Fruit fly (Drosophila melanogaster) whole organism, embryonic: ENCODE data around the gene Pig1.

Experiments
- Adf1 ChIP-seq: fragments of 200-800 bp; sonication (Bioruptor generic); IDR thresholded peaks from 2 replicates; pipeline ENCODE4 v1.3.6; 2022; ENCODE audit warnings: missing biosample characterization, missing genetic modification characterization
- Aef1 ChIP-seq: fragments of 200-800 bp; sonication (Bioruptor generic); IDR thresholded peaks from 3 replicates; pipeline ENCODE4 v1.3.6; 2022; ENCODE audit warnings: missing biosample characterization, missing genetic modification characterization
- CG10366 ChIP-seq: fragments of 200-800 bp; sonication (Bioruptor generic); IDR thresholded peaks from 2 replicates; pipeline ENCODE4 v1.3.6; 2022; ENCODE audit warnings: missing biosample characterization, missing genetic modification characterization
- CG10543 ChIP-seq: fragments of 200-800 bp; sonication (Bioruptor generic); optimal IDR thresholded peaks from 3 replicates; lab custom pipeline; 2017; ENCODE audit warnings: missing biosample characterization, mild to moderate bottlenecking, missing genetic modification characterization, moderate library complexity
- CG10565 ChIP-seq: fragments of 200-800 bp; sonication (Bioruptor generic); optimal IDR thresholded peaks from 3 replicates; lab custom pipeline; 2016; ENCODE audit warnings: missing biosample characterization, mild to moderate bottlenecking, missing genetic modification characterization
- CG12299 ChIP-seq: fragments of 200-800 bp; sonication (Bioruptor generic); optimal IDR thresholded peaks from 2 replicates; lab custom pipeline; 2018; ENCODE audit warnings: missing biosample characterization, mild to moderate bottlenecking, missing genetic modification characterization
- CG12659 ChIP-seq: fragments of 200-800 bp; sonication (Bioruptor generic); optimal IDR thresholded peaks from 3 replicates; lab custom pipeline; 2017; ENCODE audit warnings: mild to moderate bottlenecking, missing biosample characterization, missing genetic modification reagents, missing genetic modification characterization
- CG14965 ChIP-seq: fragments of 200-800 bp; sonication (Bioruptor generic); optimal IDR thresholded peaks from 2 replicates; lab custom pipeline; 2016; ENCODE audit warnings: missing biosample characterization, missing genetic modification characterization, borderline replicate concordance
- CG17361 ChIP-seq: fragments of 200-800 bp; sonication (Bioruptor generic); IDR thresholded peaks from 3 replicates; pipeline ENCODE4 v1.3.6; 2022; ENCODE audit warnings: missing biosample characterization, missing genetic modification characterization
- CG17912 ChIP-seq: fragments of 200-800 bp; sonication (Bioruptor generic); optimal IDR thresholded peaks from 2 replicates; lab custom pipeline; 2018; ENCODE audit warnings: missing biosample characterization, mild to moderate bottlenecking, missing genetic modification characterization
- CG30431 ChIP-seq: fragments of 200-800 bp; sonication (Bioruptor generic); optimal IDR thresholded peaks from 2 replicates; lab custom pipeline; 2017; ENCODE audit warnings: missing biosample characterization, missing genetic modification characterization
- CG3065 ChIP-seq: fragments of 200-800 bp; sonication (Bioruptor generic); optimal IDR thresholded peaks from 2 replicates; lab custom pipeline; 2016; ENCODE audit warnings: missing biosample characterization, missing genetic modification characterization
- CG32767 ChIP-seq: fragments of 200-800 bp; sonication (Bioruptor generic); IDR thresholded peaks from 2 replicates; pipeline ENCODE4 v1.3.6; 2022; ENCODE audit warnings: missing biosample characterization, missing genetic modification characterization
- CG34422 ChIP-seq: fragments of 200-800 bp; sonication (Bioruptor generic); IDR thresholded peaks from 3 replicates; pipeline ENCODE4 v1.3.6; 2022; ENCODE audit warnings: missing biosample characterization, missing genetic modification characterization
- CG3726 ChIP-seq: fragments of 200-800 bp; sonication (Bioruptor generic); IDR thresholded peaks from 3 replicates; pipeline ENCODE4, ENCODE4 v1.3.6; 2022; ENCODE audit warnings: missing biosample characterization, missing genetic modification characterization
- CG6254 ChIP-seq: fragments of 200-800 bp; sonication (Bioruptor generic); optimal IDR thresholded peaks from 3 replicates; lab custom pipeline; 2017; ENCODE audit warnings: mild to moderate bottlenecking, missing biosample characterization, missing genetic modification reagents, missing genetic modification characterization
- CG7556 ChIP-seq: fragments of 200-800 bp; sonication (Bioruptor generic); optimal IDR thresholded peaks from 2 replicates; lab custom pipeline; 2017; ENCODE audit warnings: missing biosample characterization, mild to moderate bottlenecking, missing genetic modification characterization
- CG7839 ChIP-seq: fragments of 200-800 bp; sonication (Bioruptor generic); optimal IDR thresholded peaks from 3 replicates; lab custom pipeline; 2018; ENCODE audit warnings: missing biosample characterization, mild to moderate bottlenecking, missing genetic modification characterization, moderate library complexity
- CG7987 ChIP-seq: fragments of 200-800 bp; sonication (Bioruptor generic); optimal IDR thresholded peaks from 2 replicates; lab custom pipeline; 2018; ENCODE audit warnings: missing biosample characterization, mild to moderate bottlenecking, missing genetic modification characterization, moderate library complexity
- CkIIα-i1 ChIP-seq: fragments of 200-800 bp; sonication (Bioruptor generic); IDR thresholded peaks from 2 replicates; pipeline ENCODE4 v1.3.6; 2022; ENCODE audit warnings: missing biosample characterization, missing genetic modification characterization
- CoRest ChIP-seq: fragments of 200-800 bp; sonication (Bioruptor generic); optimal IDR thresholded peaks from 3 replicates; lab custom pipeline; 2018; ENCODE audit warnings: missing biosample characterization, mild to moderate bottlenecking, missing genetic modification characterization, moderate library complexity
- D19B ChIP-seq: fragments of 200-800 bp; sonication (Bioruptor generic); optimal IDR thresholded peaks from 2 replicates; lab custom pipeline; 2017; ENCODE audit warnings: missing biosample characterization, mild to moderate bottlenecking, missing genetic modification characterization
- Dref ChIP-seq: fragments of 200-800 bp; sonication (Bioruptor generic); IDR thresholded peaks from 2 replicates; pipeline ENCODE4 v1.3.6; 2022; ENCODE audit warnings: missing biosample characterization, missing genetic modification characterization
- H2.0 ChIP-seq: fragments of 200-800 bp; sonication (Bioruptor generic); IDR thresholded peaks from 2 replicates; pipeline ENCODE4 v1.3.6; 2022; ENCODE audit warnings: missing biosample characterization, missing genetic modification characterization
- MESR4 ChIP-seq: fragments of 200-800 bp; sonication (Bioruptor generic); optimal IDR thresholded peaks from 2 replicates; lab custom pipeline; 2018; ENCODE audit warnings: missing biosample characterization, mild to moderate bottlenecking, missing genetic modification characterization, moderate library complexity
- Myb ChIP-seq: fragments of 200-800 bp; sonication (Bioruptor generic); optimal IDR thresholded peaks from 2 replicates; lab custom pipeline; 2016; ENCODE audit warnings: missing biosample characterization, missing genetic modification characterization
- NFAT ChIP-seq: fragments of 200-800 bp; sonication (Bioruptor generic); IDR thresholded peaks from 2 replicates; pipeline ENCODE4 v1.3.6; 2022; ENCODE audit warnings: missing biosample characterization, missing genetic modification characterization
- Oli ChIP-seq: fragments of 200-800 bp; sonication (Bioruptor generic); optimal IDR thresholded peaks from 2 replicates; lab custom pipeline; 2018; ENCODE audit warnings: missing biosample characterization, mild to moderate bottlenecking, missing genetic modification characterization, moderate library complexity
- Sry-δ ChIP-seq: fragments of 200-800 bp; sonication (Bioruptor generic); optimal IDR thresholded peaks from 2 replicates; lab custom pipeline; 2016; ENCODE audit warnings: missing biosample characterization, missing genetic modification characterization
- ato ChIP-seq: fragments of 200-800 bp; sonication (Bioruptor generic); IDR thresholded peaks from 2 replicates; pipeline ENCODE4 v1.3.6; 2022; ENCODE audit warnings: missing biosample characterization, missing genetic modification characterization; ENCODE audit not compliant: partially characterized antibody
- crc ChIP-seq: fragments of 200-800 bp; sonication (Bioruptor generic); optimal IDR thresholded peaks from 2 replicates; lab custom pipeline; 2016; ENCODE audit warnings: missing biosample characterization, missing genetic modification characterization
- dpn ChIP-seq, 2 experiments: fragments of 200-800 bp; sonication (Bioruptor generic); optimal IDR thresholded peaks; 3 replicates each; lab custom pipeline; 2016; ENCODE audit warnings: missing biosample characterization in 2 of 2, missing genetic modification characterization in 2 of 2
- esg ChIP-seq: fragments of 200-800 bp; sonication (Bioruptor generic); conservative IDR thresholded peaks from 2 replicates; pipeline ENCODE4 v1.3.6; 2022; ENCODE audit warnings: missing biosample characterization, missing genetic modification characterization
- eve ChIP-seq, 2 experiments: fragments of >200 bp; optimal IDR thresholded peaks; 2 replicates each; lab custom pipeline; 2017; ENCODE audit warnings: missing biosample characterization in 2 of 2, missing genetic modification characterization in 2 of 2
- gro ChIP-seq: fragments of 200-800 bp; sonication (Bioruptor generic); optimal IDR thresholded peaks from 2 replicates; lab custom pipeline; 2016; ENCODE audit warnings: missing biosample characterization, missing genetic modification characterization
- kah ChIP-seq: fragments of 200-800 bp; sonication (Bioruptor generic); optimal IDR thresholded peaks from 2 replicates; lab custom pipeline; 2018; ENCODE audit warnings: missing biosample characterization, mild to moderate bottlenecking, missing genetic modification characterization
- klu ChIP-seq: fragments of 200-800 bp; sonication (Bioruptor generic); IDR thresholded peaks from 2 replicates; pipeline ENCODE4 v1.3.6; 2022; ENCODE audit warnings: missing biosample characterization, missing genetic modification characterization
- lbe ChIP-seq: fragments of 200-800 bp; sonication (Bioruptor generic); optimal IDR thresholded peaks from 2 replicates; lab custom pipeline; 2016; ENCODE audit warnings: missing biosample characterization, mild to moderate bottlenecking, missing genetic modification characterization
- lmd ChIP-seq: fragments of 200-800 bp; sonication (Bioruptor generic); IDR thresholded peaks from 2 replicates; pipeline ENCODE4 v1.3.6; 2022; ENCODE audit warnings: missing biosample characterization, missing genetic modification characterization
- pan ChIP-seq, 4 experiments: fragments of >200 bp in 3 of 4; fragments of 200-800 bp in 1 of 4; sonication (Bioruptor generic) in 1 of 4; optimal IDR thresholded peaks in 3 of 4; IDR thresholded peaks in 1 of 4; 2 replicates each; pipeline versions ENCODE4 v1.3.6 to Lab custom; 2017 to 2022; ENCODE audit warnings: missing biosample characterization in 2 of 4, missing genetic modification characterization in 2 of 4, mixed read lengths in 1 of 4
- pho ChIP-seq: fragments of 200-800 bp; sonication (Bioruptor generic); optimal IDR thresholded peaks from 2 replicates; lab custom pipeline; 2016; ENCODE audit warnings: missing biosample characterization, missing genetic modification characterization
- rib ChIP-seq: fragments of 200-800 bp; sonication (Bioruptor generic); IDR thresholded peaks from 2 replicates; pipeline ENCODE4 v1.3.6; 2022; ENCODE audit warnings: missing biosample characterization, missing genetic modification characterization
- sc ChIP-seq, 3 experiments: fragments of >200 bp in 2 of 3; fragments of 200-800 bp in 1 of 3; sonication (Bioruptor generic) in 1 of 3; optimal IDR thresholded peaks; 2 replicates in 2 of 3; 3 replicates in 1 of 3; lab custom pipeline; 2017; ENCODE audit warnings: mild to moderate bottlenecking in 1 of 3, missing biosample characterization in 1 of 3, missing genetic modification characterization in 1 of 3, missing genetic modification reagents in 1 of 3
- slp2 ChIP-seq: fragments of 200-800 bp; sonication (Bioruptor generic); optimal IDR thresholded peaks from 2 replicates; lab custom pipeline; 2016; ENCODE audit warnings: missing biosample characterization, missing genetic modification characterization
- stc ChIP-seq: fragments of 200-800 bp; sonication (Bioruptor generic); IDR thresholded peaks from 2 replicates; pipeline ENCODE4 v1.3.6; 2022; ENCODE audit warnings: missing biosample characterization, missing genetic modification characterization
- tup ChIP-seq: fragments of 200-800 bp; sonication (Bioruptor generic); optimal IDR thresholded peaks from 2 replicates; lab custom pipeline; 2016; ENCODE audit warnings: missing biosample characterization, mild to moderate bottlenecking, missing genetic modification characterization, moderate library complexity
- unpg ChIP-seq: fragments of 200-800 bp; sonication (Bioruptor generic); optimal IDR thresholded peaks from 3 replicates; lab custom pipeline; 2018; ENCODE audit warnings: missing biosample characterization, mild to moderate bottlenecking, missing genetic modification characterization, moderate library complexity
- vfl ChIP-seq: fragments of 200-800 bp; sonication (Bioruptor generic); optimal IDR thresholded peaks from 2 replicates; lab custom pipeline; 2016; ENCODE audit warnings: missing biosample characterization, missing genetic modification characterization
- yki ChIP-seq: fragments of >200 bp; optimal IDR thresholded peaks from 3 replicates; lab custom pipeline; 2018

Pig1 gene

dm6 chrX:3255569-3256309 lies 6.7 kb upstream of the Pig1 start (continued):
- TF ChIP-seq CG7556 (GFP tag; lab: Kevin White, UChicago) = peak; percentile 99
- TF ChIP-seq CkIIα-i1 (GFP tag; lab: Robert Waterston, UW) = peak; percentile 46; the same call in 1 of the 2 replicates
- TF ChIP-seq eve (GFP tag; optimal IDR thresholded peaks at IDR 0.05; lab: Kevin White, UChicago) = peak in 1 of 2 experiments; percentile 98
- TF ChIP-seq lmd (GFP tag; lab: Robert Waterston, UW) = peak; percentile 96
- peak; percentile 51 for TF ChIP-seq CG14965
- TF ChIP-seq rib (GFP tag; lab: Robert Waterston, UW) = peak; percentile 90
- peak; percentile 98 for TF ChIP-seq pho (GFP tag; lab: Kevin White, UChicago)
- TF ChIP-seq MESR4 = no peak
- TF ChIP-seq CG17361 = peak; percentile 97
- TF ChIP-seq CG30431 (GFP tag; lab: Kevin White, UChicago) = peak; percentile 87
- TF ChIP-seq CG3726 (GFP tag; lab: Robert Waterston, UW) = peak; percentile 89
- TF ChIP-seq CoRest (tag; lab: Kevin White, UChicago) = peak; percentile 97
- TF ChIP-seq Myb = peak; percentile 87
- no peak for TF ChIP-seq Dref (GFP tag; lab: Robert Waterston, UW)
- peak; percentile 82 for TF ChIP-seq CG3065 (GFP tag; lab: Kevin White, UChicago)
- peak; percentile 76 for TF ChIP-seq Adf1
- peak; percentile 91 for TF ChIP-seq H2.0 (GFP tag; lab: Robert Waterston, UW)
- TF ChIP-seq vfl (GFP tag; lab: Kevin White, UChicago) = peak; percentile 94
- TF ChIP-seq CG12659 (GFP tag; lab: Kevin White, UChicago) = peak; percentile 98
- peak; percentile 92 for TF ChIP-seq CG12299 (tag; lab: Kevin White, UChicago)
- TF ChIP-seq unpg (GFP tag; lab: Kevin White, UChicago) = peak; percentile 95
- TF ChIP-seq stc (GFP tag; lab: Robert Waterston, UW) = peak; percentile 91
- peak; percentile 85 for TF ChIP-seq CG6254 (GFP tag; lab: Kevin White, UChicago)
- peak; percentile 94 for TF ChIP-seq CG7839
- peak; percentile 80 for TF ChIP-seq CG10565
- peak; percentile 91; the same call in 2 of the 3 replicates for TF ChIP-seq CG34422
- peak; percentile 58 for TF ChIP-seq CG17912 (GFP tag; lab: Kevin White, UChicago)
- peak; percentile 53 for TF ChIP-seq lbe
- peak; percentile 76 for TF ChIP-seq tup (GFP tag; lab: Kevin White, UChicago)
- peak; percentile 95 for TF ChIP-seq gro
- peak; percentile 86 for TF ChIP-seq NFAT (GFP tag; lab: Robert Waterston, UW)
- TF ChIP-seq Sry-δ (GFP tag; lab: Kevin White, UChicago) = peak; percentile 60
- peak; percentile 93 for TF ChIP-seq D19B (GFP tag; lab: Kevin White, UChicago)
- TF ChIP-seq yki (lab: Kevin White, UChicago) = no peak
- TF ChIP-seq ato (GFP tag; lab: Robert Waterston, UW) = no peak
- peak; percentile 93 for TF ChIP-seq Aef1 (GFP tag; lab: Robert Waterston, UW)
- peak; percentile 94 for TF ChIP-seq CG32767 (GFP tag; lab: Robert Waterston, UW)
- peak; percentile 94 for TF ChIP-seq slp2 (GFP tag; lab: Kevin White, UChicago)
- peak; percentile 88 for TF ChIP-seq kah (GFP tag; lab: Kevin White, UChicago)
- TF ChIP-seq sc (optimal IDR thresholded peaks at IDR 0.05; lab: Kevin White, UChicago) = no peak
- peak; percentile 86 for TF ChIP-seq sc (GFP tag; optimal IDR thresholded peaks at IDR 0.05; lab: Kevin White, UChicago)
- TF ChIP-seq CG7987 = peak; percentile 51
- no peak for TF ChIP-seq pan (optimal IDR thresholded peaks at IDR 0.05; lab: Kevin White, UChicago)
- peak in 1 of 2 experiments; percentile 93 for TF ChIP-seq pan (GFP tag; optimal IDR thresholded peaks at IDR 0.05 in 1 of 2, IDR thresholded peaks at IDR 0.05 in 1 of 2)
- TF ChIP-seq CG10543 (GFP tag; lab: Kevin White, UChicago) = peak; percentile 96
- peak; percentile 89 for TF ChIP-seq CG10366 (GFP tag; lab: Robert Waterston, UW)
- TF ChIP-seq klu (GFP tag; lab: Robert Waterston, UW) = peak; percentile 92
- peak; percentile 91 for TF ChIP-seq esg (GFP tag; lab: Robert Waterston, UW)
- TF ChIP-seq Oli = peak; percentile 98
- peak; percentile 74 for TF ChIP-seq crc (GFP tag; lab: Kevin White, UChicago)
- peak; percentile 89 to 94 for TF ChIP-seq dpn (GFP tag; optimal IDR thresholded peaks at IDR 0.05; lab: Kevin White, UChicago)
